Fruit fly (Drosophila melanogaster) whole organism, embryonic: ENCODE measurements around the gene CG4382.

ENCODE experiments used
- Ada2b ChIP-seq: fragments of 200-800 bp; sonication (Bioruptor generic); IDR thresholded peaks from 2 replicates; pipeline ENCODE4 v1.3.6; 2022; ENCODE audit warnings: missing biosample characterization, missing genetic modification characterization
- Atf3 ChIP-seq: fragments of 200-800 bp; sonication (Bioruptor generic); optimal IDR thresholded peaks from 3 replicates; lab custom pipeline; 2016; ENCODE audit warnings: missing biosample characterization, missing genetic modification characterization
- Blimp-1 ChIP-seq: fragments of 200-800 bp; sonication (Bioruptor generic); optimal IDR thresholded peaks from 3 replicates; lab custom pipeline; 2018; ENCODE audit warnings: missing biosample characterization, missing genetic modification characterization, mild to moderate bottlenecking, moderate library complexity, missing genetic modification reagents
- Bteb2 ChIP-seq: fragments of 200-800 bp; sonication (Bioruptor generic); optimal IDR thresholded peaks from 2 replicates; lab custom pipeline; 2016; ENCODE audit warnings: missing biosample characterization, missing genetic modification characterization
- CG10959 ChIP-seq: fragments of 200-800 bp; sonication (Bioruptor generic); IDR thresholded peaks from 2 replicates; pipeline ENCODE4 v1.3.6; 2022; ENCODE audit warnings: missing biosample characterization, missing genetic modification characterization
- CG11560 ChIP-seq: fragments of 200-800 bp; sonication (Bioruptor generic); IDR thresholded peaks from 3 replicates; pipeline ENCODE4 v1.3.6; 2022; ENCODE audit warnings: missing biosample characterization, missing genetic modification characterization
- CG12744 ChIP-seq: fragments of 200-800 bp; sonication (Bioruptor generic); optimal IDR thresholded peaks from 2 replicates; lab custom pipeline; 2016; ENCODE audit warnings: missing biosample characterization, missing genetic modification characterization
- CG13123 ChIP-seq: fragments of 200-800 bp; sonication (Bioruptor generic); optimal IDR thresholded peaks from 2 replicates; lab custom pipeline; 2016; ENCODE audit warnings: missing biosample characterization, missing genetic modification characterization
- CG13424 ChIP-seq: fragments of 200-800 bp; sonication (Bioruptor generic); optimal IDR thresholded peaks from 2 replicates; lab custom pipeline; 2019; ENCODE audit warnings: missing biosample characterization, mild to moderate bottlenecking, missing genetic modification characterization, moderate library complexity
- CG14050 ChIP-seq: fragments of 200-800 bp; sonication (Bioruptor generic); IDR thresholded peaks from 3 replicates; pipeline ENCODE4 v1.3.6; 2022; ENCODE audit warnings: missing biosample characterization, missing genetic modification characterization
- CG14441 ChIP-seq: fragments of 200-800 bp; sonication (Bioruptor generic); IDR thresholded peaks from 2 replicates; pipeline ENCODE4 v1.3.6; 2022; ENCODE audit warnings: missing biosample characterization, missing genetic modification characterization
- CG14965 ChIP-seq: fragments of 200-800 bp; sonication (Bioruptor generic); optimal IDR thresholded peaks from 2 replicates; lab custom pipeline; 2016; ENCODE audit warnings: missing biosample characterization, missing genetic modification characterization, borderline replicate concordance
- CG15601 ChIP-seq: fragments of 200-800 bp; sonication (Bioruptor generic); optimal IDR thresholded peaks from 3 replicates; lab custom pipeline; 2019; ENCODE audit warnings: missing biosample characterization, mild to moderate bottlenecking, missing genetic modification characterization, moderate library complexity
- CG1832 ChIP-seq: fragments of 200-800 bp; sonication (Bioruptor generic); optimal IDR thresholded peaks from 2 replicates; lab custom pipeline; 2017; ENCODE audit warnings: missing biosample characterization, mild to moderate bottlenecking, missing genetic modification characterization, inconsistent platforms
- CG18599 ChIP-seq: fragments of 200-800 bp; sonication (Bioruptor generic); optimal IDR thresholded peaks from 3 replicates; lab custom pipeline; 2017; ENCODE audit warnings: missing biosample characterization, missing genetic modification characterization, mild to moderate bottlenecking, moderate library complexity, missing genetic modification reagents
- CG2116 ChIP-seq: fragments of 200-800 bp; sonication (Bioruptor generic); optimal IDR thresholded peaks from 3 replicates; lab custom pipeline; 2018; ENCODE audit warnings: missing biosample characterization, mild to moderate bottlenecking, missing genetic modification characterization
- CG32532 ChIP-seq: fragments of 200-800 bp; sonication (Bioruptor generic); IDR thresholded peaks from 2 replicates; pipeline ENCODE4 v1.3.6; 2022; ENCODE audit warnings: missing biosample characterization, missing genetic modification characterization
- CG34422 ChIP-seq: fragments of 200-800 bp; sonication (Bioruptor generic); IDR thresholded peaks from 3 replicates; pipeline ENCODE4 v1.3.6; 2022; ENCODE audit warnings: missing biosample characterization, missing genetic modification characterization
- CG7839 ChIP-seq: fragments of 200-800 bp; sonication (Bioruptor generic); optimal IDR thresholded peaks from 3 replicates; lab custom pipeline; 2018; ENCODE audit warnings: missing biosample characterization, mild to moderate bottlenecking, missing genetic modification characterization, moderate library complexity
- CG8388 ChIP-seq: fragments of 200-800 bp; sonication (Bioruptor generic); optimal IDR thresholded peaks from 2 replicates; lab custom pipeline; 2019; ENCODE audit warnings: missing biosample characterization, mild to moderate bottlenecking, missing genetic modification characterization, moderate library complexity
- CG8924 ChIP-seq: fragments of 200-800 bp; optimal IDR thresholded peaks from 3 replicates; lab custom pipeline; 2019; ENCODE audit warnings: missing biosample characterization, mild to moderate bottlenecking, missing genetic modification characterization, moderate library complexity
- CG9876 ChIP-seq: fragments of 200-800 bp; sonication (Bioruptor generic); optimal IDR thresholded peaks from 2 replicates; lab custom pipeline; 2016; ENCODE audit warnings: missing biosample characterization, missing genetic modification characterization
- CTCF ChIP-seq: fragments of 200-800 bp; sonication (Bioruptor generic); optimal IDR thresholded peaks from 2 replicates; lab custom pipeline; 2017; ENCODE audit warnings: missing biosample characterization, mild to moderate bottlenecking, missing genetic modification characterization, moderate library complexity
- E2f1 ChIP-seq: fragments of 200-800 bp; sonication (Bioruptor generic); IDR thresholded peaks from 2 replicates; pipeline ENCODE4 v1.3.6; 2022; ENCODE audit warnings: missing biosample characterization, missing genetic modification characterization
- Hand ChIP-seq: fragments of 200-800 bp; sonication (Bioruptor generic); optimal IDR thresholded peaks from 2 replicates; lab custom pipeline; 2017; ENCODE audit warnings: mild to moderate bottlenecking, missing biosample characterization, missing genetic modification reagents, missing genetic modification characterization
- HmgZ ChIP-seq: fragments of 200-800 bp; sonication (Bioruptor generic); optimal IDR thresholded peaks from 2 replicates; lab custom pipeline; 2018; ENCODE audit warnings: missing biosample characterization, mild to moderate bottlenecking, missing genetic modification characterization
- Hmx ChIP-seq: fragments of 200-800 bp; sonication (Bioruptor generic); optimal IDR thresholded peaks from 2 replicates; lab custom pipeline; 2016; ENCODE audit warnings: missing biosample characterization, missing genetic modification characterization
- Meics ChIP-seq: fragments of 200-800 bp; sonication (Bioruptor generic); optimal IDR thresholded peaks from 2 replicates; lab custom pipeline; 2017; ENCODE audit warnings: missing biosample characterization, mild to moderate bottlenecking, missing genetic modification characterization
- NfI ChIP-seq: fragments of 200-800 bp; sonication (Bioruptor generic); optimal IDR thresholded peaks from 3 replicates; lab custom pipeline; 2018; ENCODE audit warnings: missing biosample characterization, mild to moderate bottlenecking, missing genetic modification characterization, moderate library complexity
- Side ChIP-seq: fragments of 200-800 bp; sonication (Bioruptor generic); optimal IDR thresholded peaks from 2 replicates; lab custom pipeline; 2016; ENCODE audit warnings: missing biosample characterization, missing genetic modification characterization
- Xrp1 ChIP-seq: fragments of 200-800 bp; sonication (Bioruptor generic); IDR thresholded peaks from 2 replicates; pipeline ENCODE4 v1.3.6; 2022; ENCODE audit warnings: missing biosample characterization, missing genetic modification characterization
- abd-A ChIP-seq: fragments of 200-800 bp; sonication (Bioruptor generic); optimal IDR thresholded peaks from 3 replicates; lab custom pipeline; 2019; ENCODE audit warnings: missing biosample characterization, mild to moderate bottlenecking, missing genetic modification characterization, moderate library complexity
- ash1 ChIP-seq: fragments of 200-800 bp; sonication (Bioruptor generic); optimal IDR thresholded peaks from 2 replicates; lab custom pipeline; 2018; ENCODE audit warnings: missing biosample characterization, mild to moderate bottlenecking, missing genetic modification characterization
- chif ChIP-seq, 2 experiments: fragments of 200-800 bp; sonication (Bioruptor generic); optimal IDR thresholded peaks; 3 replicates each; lab custom pipeline; 2016; ENCODE audit warnings: missing biosample characterization in 2 of 2, missing genetic modification characterization in 2 of 2
- crp ChIP-seq, 2 experiments: fragments of 200-800 bp; sonication (Bioruptor generic); optimal IDR thresholded peaks; 2 replicates in 1 of 2; 3 replicates in 1 of 2; lab custom pipeline; 2017; ENCODE audit warnings: missing biosample characterization in 2 of 2, missing genetic modification characterization in 2 of 2, mild to moderate bottlenecking in 1 of 2, moderate library complexity in 1 of 2
- dmrt99B ChIP-seq: fragments of 200-800 bp; sonication (Bioruptor generic); optimal IDR thresholded peaks from 2 replicates; lab custom pipeline; 2018; ENCODE audit warnings: missing biosample characterization, mild to moderate bottlenecking, missing genetic modification characterization, moderate library complexity
- exex ChIP-seq: fragments of 200-800 bp; sonication (Bioruptor generic); optimal IDR thresholded peaks from 4 replicates; lab custom pipeline; 2018; ENCODE audit warnings: missing biosample characterization, mild to moderate bottlenecking, missing genetic modification characterization, moderate library complexity
- gsb ChIP-seq: fragments of 200-800 bp; sonication (Bioruptor generic); IDR thresholded peaks from 2 replicates; pipeline ENCODE4 v1.3.6; 2022; ENCODE audit warnings: missing biosample characterization, missing genetic modification characterization
- ken ChIP-seq: fragments of 200-800 bp; sonication (Bioruptor generic); IDR thresholded peaks from 3 replicates; pipeline ENCODE4 v1.3.6; 2022; ENCODE audit warnings: missing biosample characterization, missing genetic modification characterization
- knrl ChIP-seq: fragments of 200-800 bp; sonication (Bioruptor generic); IDR thresholded peaks from 3 replicates; pipeline ENCODE4 v1.3.6; 2022; ENCODE audit warnings: missing biosample characterization, missing genetic modification characterization; ENCODE audit not compliant: partially characterized antibody
- lola ChIP-seq, 3 experiments: fragments of >200 bp in 2 of 3; fragments of 200-800 bp in 1 of 3; sonication (Bioruptor generic) in 1 of 3; optimal IDR thresholded peaks; 2 replicates each; lab custom pipeline; 2017 to 2019; ENCODE audit warnings: missing biosample characterization in 3 of 3, missing genetic modification characterization in 3 of 3, mild to moderate bottlenecking in 1 of 3, moderate library complexity in 1 of 3
- nom ChIP-seq: fragments of 200-800 bp; sonication (Bioruptor generic); optimal IDR thresholded peaks from 2 replicates; lab custom pipeline; 2017; ENCODE audit warnings: missing biosample characterization, missing genetic modification characterization, mild to moderate bottlenecking, moderate library complexity, missing genetic modification reagents
- pan ChIP-seq, 4 experiments: fragments of >200 bp in 3 of 4; fragments of 200-800 bp in 1 of 4; sonication (Bioruptor generic) in 1 of 4; optimal IDR thresholded peaks in 3 of 4; IDR thresholded peaks in 1 of 4; 2 replicates each; pipeline versions ENCODE4 v1.3.6 to Lab custom; 2017 to 2022; ENCODE audit warnings: missing biosample characterization in 2 of 4, missing genetic modification characterization in 2 of 4, mixed read lengths in 1 of 4
- sisA ChIP-seq: fragments of 200-800 bp; sonication (Bioruptor generic); IDR thresholded peaks from 2 replicates; pipeline ENCODE4 v1.3.6; 2022; ENCODE audit warnings: missing biosample characterization, missing genetic modification characterization
- tna ChIP-seq: fragments of 200-800 bp; sonication (Bioruptor generic); IDR thresholded peaks from 2 replicates; pipeline ENCODE4 v1.3.6; 2022; ENCODE audit warnings: missing biosample characterization, missing genetic modification characterization; ENCODE audit not compliant: partially characterized antibody
- twi ChIP-seq: fragments of 200-800 bp; optimal IDR thresholded peaks from 2 replicates; lab custom pipeline; 2019; ENCODE audit warnings: missing biosample characterization, mild to moderate bottlenecking, missing genetic modification characterization, moderate library complexity
- vvl ChIP-seq: fragments of 200-800 bp; sonication (Bioruptor generic); IDR thresholded peaks from 2 replicates; pipeline ENCODE4 v1.3.6; 2022; ENCODE audit warnings: missing biosample characterization, missing genetic modification characterization
- yki ChIP-seq: fragments of >200 bp; optimal IDR thresholded peaks from 3 replicates; lab custom pipeline; 2018
- zfh2 ChIP-seq: fragments of 200-800 bp; sonication (Bioruptor generic); optimal IDR thresholded peaks from 2 replicates; lab custom pipeline; 2016; ENCODE audit warnings: missing biosample characterization, missing genetic modification characterization

Gene CG4382

dm6 chr2L:9576269-9576933 lies 24.3 kb downstream of the CG4382 start, which contains the start of gene Mtpalpha (continued):
- no peak for TF ChIP-seq Atf3 (GFP tag; lab: Kevin White, UChicago)
- TF ChIP-seq chif (GFP tag; optimal IDR thresholded peaks at IDR 0.05; lab: Kevin White, UChicago): peak; percentile 23 to 67
- TF ChIP-seq CG8924 (tag; lab: Kevin White, UChicago): no peak
- peak; percentile 64 for TF ChIP-seq Blimp-1
- TF ChIP-seq CG13424: peak; percentile 48
- peak; percentile 44; the same call in 1 of the 3 replicates for TF ChIP-seq knrl
- no peak for TF ChIP-seq Xrp1
- TF ChIP-seq nom (GFP tag; lab: Kevin White, UChicago): peak; percentile 100
- peak; percentile 41 for TF ChIP-seq sisA (GFP tag; lab: Robert Waterston, UW)
- no peak; the same call in 1 of the 2 replicates for TF ChIP-seq tna (GFP tag; lab: Robert Waterston, UW)
- no peak; the same call in 1 of the 2 replicates for TF ChIP-seq CG10959 (GFP tag; lab: Robert Waterston, UW)
- TF ChIP-seq CG14050 (GFP tag; lab: Robert Waterston, UW): no peak
- TF ChIP-seq pan (optimal IDR thresholded peaks at IDR 0.05; lab: Kevin White, UChicago): no peak
- peak in 1 of 2 experiments; percentile 18 for TF ChIP-seq pan (GFP tag; optimal IDR thresholded peaks at IDR 0.05 in 1 of 2, IDR thresholded peaks at IDR 0.05 in 1 of 2)
- no peak for TF ChIP-seq ash1 (GFP tag; lab: Kevin White, UChicago)
- peak; percentile 34 for TF ChIP-seq Side (GFP tag; lab: Kevin White, UChicago)
- peak; percentile 76 for TF ChIP-seq CG34422 (GFP tag; lab: Robert Waterston, UW)
- TF ChIP-seq CG2116 (GFP tag; lab: Kevin White, UChicago): peak; percentile 22
- no peak for TF ChIP-seq crp (GFP tag; optimal IDR thresholded peaks at IDR 0.05; lab: Kevin White, UChicago)
- no peak for TF ChIP-seq CG18599 (GFP tag; lab: Kevin White, UChicago)
- peak; percentile 25 for TF ChIP-seq NfI (GFP tag; lab: Kevin White, UChicago)
- peak; percentile 39 for TF ChIP-seq CG15601 (tag; lab: Kevin White, UChicago)
- no peak for TF ChIP-seq exex (tag; lab: Kevin White, UChicago)
- peak; percentile 9 for TF ChIP-seq zfh2 (GFP tag; lab: Kevin White, UChicago)
- TF ChIP-seq CG9876: peak; percentile 42
- TF ChIP-seq abd-A (tag; lab: Kevin White, UChicago): no peak
- TF ChIP-seq CG8388 (GFP tag; lab: Kevin White, UChicago): no peak
- TF ChIP-seq E2f1: no peak
- TF ChIP-seq CG1832 (GFP tag; lab: Kevin White, UChicago): no peak
- TF ChIP-seq Bteb2 (GFP tag; lab: Kevin White, UChicago): no peak
- peak; percentile 99 for TF ChIP-seq CTCF (GFP tag; lab: Kevin White, UChicago)
- peak; percentile 49 for TF ChIP-seq CG7839
- TF ChIP-seq Hand: no peak
- 0 out of 2 replicates have a peak, but pooled peaks have one; percentile 7 for TF ChIP-seq CG14441 (GFP tag; lab: Robert Waterston, UW)
- TF ChIP-seq yki (lab: Kevin White, UChicago): no peak
- no peak for TF ChIP-seq CG11560 (tag; lab: Robert Waterston, UW)
- no peak for TF ChIP-seq twi (tag; lab: Kevin White, UChicago)
- no peak for TF ChIP-seq CG14965 (GFP tag; lab: Kevin White, UChicago)
- TF ChIP-seq Ada2b (GFP tag; lab: Robert Waterston, UW): no peak
- TF ChIP-seq CG32532 (GFP tag; lab: Robert Waterston, UW): peak; percentile 71
- peak; percentile 55 for TF ChIP-seq HmgZ
- TF ChIP-seq CG12744 (GFP tag; lab: Kevin White, UChicago): peak; percentile 27
- no peak for TF ChIP-seq gsb (GFP tag; lab: Robert Waterston, UW)
- TF ChIP-seq lola (GFP tag; optimal IDR thresholded peaks at IDR 0.05; lab: Kevin White, UChicago): no peak
- no peak for TF ChIP-seq CG13123 (GFP tag; lab: Kevin White, UChicago)
- peak; percentile 52; the same call in 2 of the 3 replicates for TF ChIP-seq ken
- no peak for TF ChIP-seq Hmx (GFP tag; lab: Kevin White, UChicago)
- TF ChIP-seq vvl (GFP tag; lab: Robert Waterston, UW): peak; percentile 63
- peak; percentile 1 for TF ChIP-seq dmrt99B (tag; lab: Kevin White, UChicago)
- TF ChIP-seq Meics: peak; percentile 49
